Fruit fly (Drosophila melanogaster): ENCODE results near the gene eIF5.

eIF5 gene

DNA sequence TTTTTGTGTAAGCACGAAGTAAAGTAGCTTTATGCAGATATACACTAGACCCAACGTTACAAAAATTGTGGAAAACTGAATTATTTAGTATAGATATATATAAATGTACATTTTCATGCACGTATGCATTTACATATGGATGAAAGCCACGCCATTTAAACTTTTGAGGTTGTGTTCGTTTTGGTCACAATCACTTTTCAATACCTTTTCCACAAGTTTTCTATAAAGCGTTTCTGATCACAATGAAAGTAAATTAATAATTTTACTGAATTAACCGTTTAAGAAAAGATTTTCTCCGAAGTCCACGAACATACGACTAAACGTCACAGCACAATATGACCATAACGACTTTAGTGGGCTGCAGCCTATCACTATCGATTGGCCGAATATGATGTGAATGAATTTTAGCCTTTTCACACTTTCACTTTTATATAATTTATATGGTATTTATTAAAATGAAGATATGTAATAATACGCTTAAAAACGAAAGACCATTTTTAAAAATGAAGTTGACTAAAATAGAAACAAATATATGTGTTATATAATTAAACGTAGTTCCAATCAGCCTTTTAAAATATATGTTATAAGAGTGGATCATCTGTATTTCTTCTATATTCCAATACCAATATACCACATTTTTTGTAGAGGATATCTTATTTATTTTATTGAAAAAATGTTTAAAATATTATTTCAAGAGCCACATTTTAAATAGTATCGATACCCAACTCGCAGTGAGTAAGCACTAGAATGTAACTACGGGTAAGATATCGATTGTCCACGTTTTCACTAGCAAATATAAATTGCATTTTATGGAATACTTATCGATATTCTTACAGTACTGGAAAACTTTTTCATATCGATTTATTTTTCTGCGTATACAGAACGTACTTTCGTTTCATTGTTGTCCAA, at the start of gene eIF5, which contains the start of the genes CG46312 and exd (continued):
- TF ChIP-seq NfI (GFP tag; optimal IDR thresholded peaks at IDR 0.05), result no peak
- TF ChIP-seq otp (GFP tag; IDR thresholded peaks at IDR 0.05), result no peak
- TF ChIP-seq CG11723 (GFP tag; optimal IDR thresholded peaks at IDR 0.05), result no peak
- TF ChIP-seq pum (GFP tag; optimal IDR thresholded peaks at IDR 0.05), result no peak
- TF ChIP-seq CG18599 (GFP tag; optimal IDR thresholded peaks at IDR 0.05), result no peak
- TF ChIP-seq tgo (GFP tag; IDR thresholded peaks at IDR 0.05), result no peak
- TF ChIP-seq Nf-YA (GFP tag; IDR thresholded peaks at IDR 0.05), result no peak
- TF ChIP-seq dmrt11E (tag; optimal IDR thresholded peaks at IDR 0.05), result peak; percentile 21
- TF ChIP-seq trem (tag; optimal IDR thresholded peaks at IDR 0.05), result no peak
- no peak for TF ChIP-seq Six4 (GFP tag; optimal IDR thresholded peaks at IDR 0.05)
- TF ChIP-seq Ssrp (tag; optimal IDR thresholded peaks at IDR 0.05), result peak; percentile 13
- no peak for TF ChIP-seq CG1832 (GFP tag; optimal IDR thresholded peaks at IDR 0.05)
- TF ChIP-seq ash1 (GFP tag; optimal IDR thresholded peaks at IDR 0.05), result no peak
- TF ChIP-seq CG6254 (GFP tag; optimal IDR thresholded peaks at IDR 0.05), result no peak
- TF ChIP-seq CG2678 (tag; optimal IDR thresholded peaks at IDR 0.05), result no peak
- peak; percentile 61 for TF ChIP-seq hbn (GFP tag; IDR thresholded peaks at IDR 0.05; ENCODE audit: partially characterized antibody)
- TF ChIP-seq Neu2 (GFP tag; optimal IDR thresholded peaks at IDR 0.05; ENCODE audit: borderline replicate concordance), result no peak
- TF ChIP-seq CrebB (tag; optimal IDR thresholded peaks at IDR 0.05), result no peak
- no peak for TF ChIP-seq Mrtf (GFP tag; IDR thresholded peaks at IDR 0.05)
- TF ChIP-seq CG6854 (GFP tag; optimal IDR thresholded peaks at IDR 0.05), result no peak
- TF ChIP-seq eve (GFP tag; optimal IDR thresholded peaks at IDR 0.05), result no peak
- TF ChIP-seq Hr78 (GFP tag; optimal IDR thresholded peaks at IDR 0.05), result no peak
- no peak for TF ChIP-seq Ravus (GFP tag; IDR thresholded peaks at IDR 0.05)
- no peak for TF ChIP-seq Abd-B (GFP tag; optimal IDR thresholded peaks at IDR 0.05)
- TF ChIP-seq gsb-n (tag; optimal IDR thresholded peaks at IDR 0.05), result no peak
- TF ChIP-seq Chrac-16 (GFP tag; optimal IDR thresholded peaks at IDR 0.05), result no peak
- TF ChIP-seq Bdp1 (GFP tag; optimal IDR thresholded peaks at IDR 0.05), result no peak
- TF ChIP-seq Ada2b (GFP tag; IDR thresholded peaks at IDR 0.05), result no peak
- no peak for TF ChIP-seq tap (tag; optimal IDR thresholded peaks at IDR 0.05)
- TF ChIP-seq CG14441 (GFP tag; IDR thresholded peaks at IDR 0.05), result no peak
- no peak for TF ChIP-seq CG3726 (GFP tag; IDR thresholded peaks at IDR 0.05)
- no peak for TF ChIP-seq Stat92E (GFP tag; optimal IDR thresholded peaks at IDR 0.05)
- no peak for TF ChIP-seq H2.0 (GFP tag; IDR thresholded peaks at IDR 0.05)
- TF ChIP-seq Fer3 (tag; optimal IDR thresholded peaks at IDR 0.05), result no peak
- no peak for TF ChIP-seq CG2875 (GFP tag; optimal IDR thresholded peaks at IDR 0.05)
- TF ChIP-seq CG12299 (tag; optimal IDR thresholded peaks at IDR 0.05), result no peak
- TF ChIP-seq zfh2 (GFP tag; optimal IDR thresholded peaks at IDR 0.05), result no peak
- TF ChIP-seq CG15011 (GFP tag; optimal IDR thresholded peaks at IDR 0.05), result no peak
- TF ChIP-seq Dbx (GFP tag; IDR thresholded peaks at IDR 0.05), result no peak
- TF ChIP-seq ttk (GFP tag; IDR thresholded peaks at IDR 0.05), result no peak
- no peak for TF ChIP-seq wek (GFP tag; optimal IDR thresholded peaks at IDR 0.05)
- TF ChIP-seq crp (GFP tag; optimal IDR thresholded peaks at IDR 0.05), result no peak
- no peak for TF ChIP-seq dm (GFP tag; optimal IDR thresholded peaks at IDR 0.05)
- no peak for TF ChIP-seq CG11504 (tag; optimal IDR thresholded peaks at IDR 0.05)
- peak; percentile 23 for TF ChIP-seq CG1603 (tag; optimal IDR thresholded peaks at IDR 0.05)
- no peak for TF ChIP-seq CG10321 (GFP tag; IDR thresholded peaks at IDR 0.05)
- TF ChIP-seq sens (GFP tag), result peak; percentile 82
- no peak for TF ChIP-seq CG10654 (GFP tag; optimal IDR thresholded peaks at IDR 0.05)
- peak; percentile 82 for TF ChIP-seq Dref (GFP tag; IDR thresholded peaks at IDR 0.05)

Data from whole organism, embryonic.